Fruit fly (Drosophila melanogaster) whole organism, pupa: ENCODE measurements around the gene CG32645.

Experiments used
- CG10348 ChIP-seq: fragments of 200-800 bp; sonication (Bioruptor generic); IDR thresholded peaks from 2 replicates; pipeline ENCODE4 v1.3.6; 2022; ENCODE audit warnings: missing biosample characterization, missing genetic modification characterization
- CG12605 ChIP-seq: fragments of 200-800 bp; sonication (Bioruptor generic); IDR thresholded peaks from 2 replicates; pipeline ENCODE4 v1.3.6; 2022; ENCODE audit warnings: missing biosample characterization, missing genetic modification characterization
- CG13204 ChIP-seq: fragments of 200-800 bp; sonication (Bioruptor generic); optimal IDR thresholded peaks from 2 replicates; lab custom pipeline; 2018; ENCODE audit warnings: missing biosample characterization, mild to moderate bottlenecking, missing genetic modification characterization, moderate library complexity
- CG14655 ChIP-seq: fragments of 200-800 bp; sonication (Bioruptor generic); optimal IDR thresholded peaks from 3 replicates; lab custom pipeline; 2017; ENCODE audit warnings: mild to moderate bottlenecking, missing biosample characterization, missing genetic modification reagents, missing genetic modification characterization
- CG15710 ChIP-seq: fragments of 200-800 bp; sonication (Bioruptor generic); optimal IDR thresholded peaks from 2 replicates; lab custom pipeline; 2018; ENCODE audit warnings: missing biosample characterization, mild to moderate bottlenecking, missing genetic modification characterization, moderate library complexity
- CG17806 ChIP-seq: fragments of 200-800 bp; sonication (Bioruptor generic); optimal IDR thresholded peaks from 2 replicates; lab custom pipeline; 2018; ENCODE audit warnings: missing biosample characterization, mild to moderate bottlenecking, missing genetic modification characterization, moderate library complexity
- CG32121 ChIP-seq: fragments of 200-800 bp; sonication (Bioruptor generic); IDR thresholded peaks from 2 replicates; pipeline ENCODE4 v1.3.6; 2022; ENCODE audit warnings: missing biosample characterization, missing genetic modification characterization
- CG34367 ChIP-seq: fragments of 200-800 bp; sonication (Bioruptor generic); optimal IDR thresholded peaks from 2 replicates; lab custom pipeline; 2018; ENCODE audit warnings: missing biosample characterization, mild to moderate bottlenecking, missing genetic modification characterization
- CG4496 ChIP-seq: fragments of 200-800 bp; sonication (Bioruptor generic); IDR thresholded peaks from 3 replicates; pipeline ENCODE4 v1.3.6; 2022; ENCODE audit warnings: missing biosample characterization, missing genetic modification characterization
- CG8159 ChIP-seq: fragments of 200-800 bp; sonication (Bioruptor generic); optimal IDR thresholded peaks from 3 replicates; lab custom pipeline; 2018; ENCODE audit warnings: missing biosample characterization, mild to moderate bottlenecking, missing genetic modification characterization, moderate library complexity
- CG8301 ChIP-seq: fragments of 200-800 bp; sonication (Bioruptor generic); optimal IDR thresholded peaks from 2 replicates; lab custom pipeline; 2018; ENCODE audit warnings: missing biosample characterization, mild to moderate bottlenecking, missing genetic modification characterization
- CG9948 ChIP-seq: fragments of 200-800 bp; sonication (Bioruptor generic); optimal IDR thresholded peaks from 2 replicates; lab custom pipeline; 2018; ENCODE audit warnings: missing biosample characterization, mild to moderate bottlenecking, missing genetic modification characterization, moderate library complexity
- D1 ChIP-seq: fragments of 200-800 bp; sonication (Bioruptor generic); optimal IDR thresholded peaks from 2 replicates; lab custom pipeline; 2018; ENCODE audit warnings: missing biosample characterization, mild to moderate bottlenecking, missing genetic modification characterization, moderate library complexity
- EcR ChIP-seq: fragments of 200-800 bp; sonication (Bioruptor generic); optimal IDR thresholded peaks from 3 replicates; lab custom pipeline; 2019; ENCODE audit warnings: missing biosample characterization, missing genetic modification characterization, mild to moderate bottlenecking, moderate library complexity, missing genetic modification reagents
- Ets98B ChIP-seq: fragments of 200-800 bp; sonication (Bioruptor generic); IDR thresholded peaks from 2 replicates; pipeline ENCODE4 v1.3.6; 2022; ENCODE audit warnings: missing biosample characterization, missing genetic modification characterization
- Pif1A ChIP-seq: fragments of 200-800 bp; sonication (Bioruptor generic); optimal IDR thresholded peaks from 3 replicates; lab custom pipeline; 2016; ENCODE audit warnings: missing biosample characterization, missing genetic modification characterization
- Pif1B ChIP-seq: fragments of 200-800 bp; sonication (Bioruptor generic); optimal IDR thresholded peaks from 3 replicates; lab custom pipeline; 2016; ENCODE audit warnings: missing biosample characterization, missing genetic modification characterization
- Snoo ChIP-seq: fragments of 200-800 bp; sonication (Bioruptor generic); optimal IDR thresholded peaks from 3 replicates; lab custom pipeline; 2017; ENCODE audit warnings: missing biosample characterization, mild to moderate bottlenecking, missing genetic modification characterization, inconsistent platforms
- fd96Ca ChIP-seq: fragments of 200-800 bp; sonication (Bioruptor generic); IDR thresholded peaks from 3 replicates; pipeline ENCODE4 v1.3.6; 2022; ENCODE audit warnings: missing biosample characterization, missing genetic modification characterization
- gl ChIP-seq: fragments of 200-800 bp; sonication (Bioruptor generic); optimal IDR thresholded peaks from 2 replicates; lab custom pipeline; 2018; ENCODE audit warnings: missing biosample characterization, mild to moderate bottlenecking, missing genetic modification characterization
- rn ChIP-seq: fragments of 200-800 bp; sonication (Bioruptor generic); IDR thresholded peaks from 2 replicates; pipeline ENCODE4 v1.3.6; 2022; ENCODE audit warnings: missing biosample characterization, missing genetic modification characterization

The CG32645 gene

dm6 chrX:13134811-13135210 lies 4.2 kb upstream of the CG32645 start:
- TF ChIP-seq CG8301 (tag; lab: Kevin White, UChicago): no peak
- TF ChIP-seq Pif1B (GFP tag; lab: Kevin White, UChicago): no peak
- no peak for TF ChIP-seq CG10348 (GFP tag; lab: Robert Waterston, UW)
- TF ChIP-seq rn (GFP tag; lab: Robert Waterston, UW): no peak
- no peak for TF ChIP-seq CG4496 (GFP tag; lab: Robert Waterston, UW)
- TF ChIP-seq CG34367 (tag; lab: Kevin White, UChicago): no peak
- TF ChIP-seq CG8159 (tag; lab: Kevin White, UChicago): no peak
- TF ChIP-seq CG32121 (GFP tag; lab: Robert Waterston, UW): no peak
- TF ChIP-seq CG15710 (tag; lab: Kevin White, UChicago): no peak
- no peak for TF ChIP-seq fd96Ca (GFP tag; lab: Robert Waterston, UW)

dm6 chrX:13135702-13136101 lies 3.3 kb upstream of the CG32645 start:
- TF ChIP-seq CG13204 (no peak), Pif1B (GFP tag; lab: Kevin White, UChicago) (peak; percentile 41), CG32121 (GFP tag; lab: Robert Waterston, UW) (peak; percentile 63; the same call in 1 of the 2 replicates), fd96Ca (GFP tag; lab: Robert Waterston, UW) (peak; percentile 72; the same call in 2 of the 3 replicates), CG8301 (tag; lab: Kevin White, UChicago) (peak; percentile 39), CG8159 (tag; lab: Kevin White, UChicago) (peak; percentile 13), CG9948 (tag; lab: Kevin White, UChicago) (no peak), CG10348 (GFP tag; lab: Robert Waterston, UW) (no peak), EcR (GFP tag; lab: Kevin White, UChicago) (no peak), CG34367 (tag; lab: Kevin White, UChicago) (no peak), CG4496 (GFP tag; lab: Robert Waterston, UW) (peak; percentile 79; the same call in 2 of the 3 replicates), D1 (no peak), CG15710 (tag; lab: Kevin White, UChicago) (no peak), gl (no peak), CG17806 (tag; lab: Kevin White, UChicago) (peak; percentile 32), CG14655 (GFP tag; lab: Kevin White, UChicago) (peak; percentile 1), rn (GFP tag; lab: Robert Waterston, UW) (no peak), Pif1A (GFP tag; lab: Kevin White, UChicago) (peak; percentile 54), CG12605 (GFP tag; lab: Robert Waterston, UW) (no peak), Snoo (tag; lab: Kevin White, UChicago) (peak; percentile 38), Ets98B (GFP tag; lab: Robert Waterston, UW) (peak; percentile 60)
- TF ChIP-seq, all 21 proteins: peak for 11

dm6 chrX:13136939-13137697 lies 1.9 kb upstream of the CG32645 start:
- TF ChIP-seq CG8159 (tag; lab: Kevin White, UChicago) (peak; percentile 55), CG34367 (tag; lab: Kevin White, UChicago) (no peak), CG32121 (GFP tag; lab: Robert Waterston, UW) (no peak), D1 (no peak), CG17806 (tag; lab: Kevin White, UChicago) (peak; percentile 15), CG9948 (tag; lab: Kevin White, UChicago) (peak; percentile 18), CG10348 (GFP tag; lab: Robert Waterston, UW) (no peak), CG12605 (GFP tag; lab: Robert Waterston, UW) (no peak), CG8301 (tag; lab: Kevin White, UChicago) (no peak), CG15710 (tag; lab: Kevin White, UChicago) (peak; percentile 48), CG13204 (peak; percentile 49), Pif1A (GFP tag; lab: Kevin White, UChicago) (peak; percentile 80), rn (GFP tag; lab: Robert Waterston, UW) (0 out of 2 replicates have a peak, but pooled peaks have one; percentile 28), CG14655 (GFP tag; lab: Kevin White, UChicago) (peak; percentile 44), gl (peak; percentile 45), Pif1B (GFP tag; lab: Kevin White, UChicago) (peak; percentile 83), fd96Ca (GFP tag; lab: Robert Waterston, UW) (peak; percentile 31; the same call in 1 of the 3 replicates), CG4496 (GFP tag; lab: Robert Waterston, UW) (peak; percentile 68), Snoo (tag; lab: Kevin White, UChicago) (peak; percentile 69), EcR (GFP tag; lab: Kevin White, UChicago) (peak; percentile 26), Ets98B (GFP tag; lab: Robert Waterston, UW) (peak; percentile 25; the same call in 1 of the 2 replicates)
- TF ChIP-seq, all 21 proteins: peak for 15

dm6 chrX:13143100-13143499 lies 4.1 kb downstream of the CG32645 start:
- TF ChIP-seq CG13204 (peak; percentile 21), CG8159 (tag; lab: Kevin White, UChicago) (peak; percentile 76), CG9948 (tag; lab: Kevin White, UChicago) (peak; percentile 78), CG34367 (tag; lab: Kevin White, UChicago) (peak; percentile 68), fd96Ca (GFP tag; lab: Robert Waterston, UW) (peak; percentile 79), Ets98B (GFP tag; lab: Robert Waterston, UW) (peak; percentile 85), gl (peak; percentile 8), Pif1B (GFP tag; lab: Kevin White, UChicago) (peak; percentile 79), CG4496 (GFP tag; lab: Robert Waterston, UW) (peak; percentile 90), Pif1A (GFP tag; lab: Kevin White, UChicago) (peak; percentile 79), EcR (GFP tag; lab: Kevin White, UChicago) (no peak), CG14655 (GFP tag; lab: Kevin White, UChicago) (peak; percentile 80), D1 (peak; percentile 62), CG12605 (GFP tag; lab: Robert Waterston, UW) (peak; percentile 85), Snoo (tag; lab: Kevin White, UChicago) (peak; percentile 66), CG10348 (GFP tag; lab: Robert Waterston, UW) (peak; percentile 36; the same call in 1 of the 2 replicates), CG15710 (tag; lab: Kevin White, UChicago) (peak; percentile 74), CG8301 (tag; lab: Kevin White, UChicago) (peak; percentile 78), CG17806 (tag; lab: Kevin White, UChicago) (peak; percentile 80), rn (GFP tag; lab: Robert Waterston, UW) (0 out of 2 replicates have a peak, but pooled peaks have one; percentile 30), CG32121 (GFP tag; lab: Robert Waterston, UW) (peak; percentile 88)
